Fruit fly (Drosophila melanogaster) Kc167 (cell line): ENCODE data around the gene CG8209.

Experiments used
- Myc ChIP-seq: fragments of >200 bp; optimal IDR thresholded peaks from 2 replicates; lab custom pipeline; 2017; ENCODE audit warnings: missing external identifiers
- h ChIP-seq: fragments of >200 bp; optimal IDR thresholded peaks from 3 replicates; lab custom pipeline; 2018; ENCODE audit warnings: missing external identifiers
- insv ChIP-seq: fragments of >200 bp; optimal IDR thresholded peaks from 3 replicates; lab custom pipeline; 2018; ENCODE audit warnings: missing external identifiers
- psq ChIP-seq: fragments of >200 bp; optimal IDR thresholded peaks from 2 replicates; lab custom pipeline; 2017; ENCODE audit warnings: missing external identifiers
- ttk ChIP-seq: sonication (Bioruptor generic); optimal IDR thresholded peaks from 2 replicates; lab custom pipeline; 2017; ENCODE audit warnings: missing external identifiers

DNA sequence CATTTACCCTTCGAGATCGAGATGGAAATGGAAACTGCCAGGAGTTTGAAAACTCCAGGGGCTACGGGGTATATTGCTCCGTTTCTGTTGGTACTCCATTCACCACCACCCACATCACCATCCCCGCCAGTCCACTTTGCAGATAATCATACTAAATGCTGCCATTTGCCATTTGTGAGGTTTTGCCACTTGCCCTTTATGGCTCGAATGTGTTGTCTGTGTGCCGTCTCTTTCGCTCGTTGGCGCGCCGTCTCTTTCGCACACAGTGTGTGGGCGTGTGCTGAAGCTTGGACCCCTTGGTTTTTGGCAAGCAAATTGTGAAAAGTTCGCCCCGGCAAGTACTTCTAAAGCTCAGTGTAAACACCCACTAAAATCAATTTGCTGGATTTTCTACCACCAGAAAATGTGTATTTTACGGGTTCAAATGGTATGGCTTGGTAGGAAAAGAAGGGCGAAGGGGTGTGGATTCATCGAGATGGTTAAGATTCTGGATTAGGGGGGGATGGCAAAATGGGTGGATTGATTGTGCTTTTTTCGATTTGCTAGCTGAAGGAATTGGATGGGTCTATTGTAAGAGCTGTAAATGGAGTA, 17.5 kb upstream of the CG8209 start:
- TF ChIP-seq Myc (lab: Kevin White, UChicago) (no peak), psq (lab: Kevin White, UChicago) (no peak), insv (lab: Kevin White, UChicago) (no peak), ttk (lab: Kevin White, UChicago) (no peak), h (lab: Kevin White, UChicago) (no peak)
